Worm (Caenorhabditis elegans) whole organism, L4 larva: ENCODE measurements around the gene smvt-1.

Experiments used
- D1046.2 ChIP-seq: fragments of 200-800 bp; sonication (Bioruptor generic); IDR thresholded peaks from 2 replicates; pipeline ENCODE4 v1.3.6; 2022; ENCODE audit warnings: missing genetic modification characterization, missing compliant biosample characterization
- F49E8.2 ChIP-seq: sonication (generic microtip); optimal IDR thresholded peaks from 2 replicates; lab custom pipeline; 2016; ENCODE audit warnings: missing compliant biosample characterization, mild to moderate bottlenecking, missing genetic modification characterization, borderline replicate concordance
- T26A8.4 ChIP-seq: fragments of 200-800 bp; sonication (Bioruptor generic); IDR thresholded peaks from 2 replicates; pipeline ENCODE4 v1.3.6; 2022; ENCODE audit warnings: missing genetic modification characterization, missing compliant biosample characterization
- Y75B8A.6 ChIP-seq: fragments of 200-800 bp; sonication (Bioruptor generic); IDR thresholded peaks from 2 replicates; pipeline ENCODE4 v1.3.6; 2022; ENCODE audit warnings: missing genetic modification reagents, missing genetic modification characterization, missing compliant biosample characterization
- ZK546.5 ChIP-seq, 2 experiments: sonication (generic microtip); optimal IDR thresholded peaks; 2 replicates each; lab custom pipeline; 2017; ENCODE audit warnings: missing biosample characterization in 2 of 2, missing genetic modification characterization in 2 of 2
- ama-1 ChIP-seq: fragments of 150-350 bp; optimal IDR thresholded peaks from 2 replicates; lab custom pipeline; 2014; ENCODE audit warnings: inconsistent platforms, mixed read lengths
- arid-1 ChIP-seq: fragments of 200-800 bp; sonication (Bioruptor generic); conservative IDR thresholded peaks from 2 replicates; pipeline ENCODE4 v1.3.6; 2022; ENCODE audit warnings: missing genetic modification reagents, missing genetic modification characterization, missing compliant biosample characterization
- attf-4 ChIP-seq: sonication (generic microtip); optimal IDR thresholded peaks from 3 replicates; lab custom pipeline; 2017; ENCODE audit warnings: missing biosample characterization, missing genetic modification characterization
- ceh-20 ChIP-seq: fragments of 200-800 bp; sonication (Bioruptor generic); IDR thresholded peaks from 2 replicates; pipeline ENCODE4 v1.3.6; 2022; ENCODE audit warnings: missing genetic modification reagents, missing genetic modification characterization, missing compliant biosample characterization
- ceh-28 ChIP-seq: fragments of 150-350 bp; optimal IDR thresholded peaks from 2 replicates; lab custom pipeline; 2014; ENCODE audit warnings: missing biosample characterization, missing genetic modification reagents, missing genetic modification characterization
- ceh-32 ChIP-seq: sonication (generic microtip); optimal IDR thresholded peaks from 2 replicates; lab custom pipeline; 2016; ENCODE audit warnings: mild to moderate bottlenecking, missing genetic modification characterization, missing compliant biosample characterization; ENCODE audit not compliant: poor library complexity
- ceh-82 ChIP-seq: sonication (generic microtip); optimal IDR thresholded peaks from 2 replicates; lab custom pipeline; 2017; ENCODE audit warnings: missing biosample characterization, missing genetic modification characterization
- ces-1 ChIP-seq: fragments of 150-350 bp; sonication (generic microtip); optimal IDR thresholded peaks from 4 replicates; lab custom pipeline; 2014; ENCODE audit warnings: missing biosample characterization, missing genetic modification reagents, missing genetic modification characterization
- cey-2 ChIP-seq: sonication (generic microtip); optimal IDR thresholded peaks from 3 replicates; lab custom pipeline; 2017; ENCODE audit warnings: missing genetic modification characterization, mild to moderate bottlenecking, missing compliant biosample characterization, antibody characterized with exemption, borderline replicate concordance; ENCODE audit not compliant: insufficient read depth
- ctbp-1 ChIP-seq: fragments of 200-800 bp; sonication (Bioruptor generic); IDR thresholded peaks from 2 replicates; pipeline ENCODE4 v1.3.6; 2022; ENCODE audit warnings: missing genetic modification reagents, missing genetic modification characterization, missing compliant biosample characterization
- daf-12 ChIP-seq: fragments of 150-350 bp; optimal IDR thresholded peaks from 2 replicates; lab custom pipeline; 2014; ENCODE audit warnings: missing biosample characterization, missing genetic modification reagents, missing genetic modification characterization
- daf-19 ChIP-seq: fragments of 200-800 bp; sonication (Bioruptor generic); conservative IDR thresholded peaks from 2 replicates; pipeline ENCODE4 v1.3.6; 2022; ENCODE audit warnings: missing genetic modification characterization, missing compliant biosample characterization
- duxl-1 ChIP-seq: sonication (generic microtip); optimal IDR thresholded peaks from 2 replicates; lab custom pipeline; 2016; ENCODE audit warnings: mild to moderate bottlenecking, missing genetic modification characterization, moderate library complexity, missing compliant biosample characterization; ENCODE audit not compliant: poor library complexity
- dve-1 ChIP-seq: sonication (generic microtip); optimal IDR thresholded peaks from 2 replicates; lab custom pipeline; 2017; ENCODE audit warnings: antibody characterized with exemption, mild to moderate bottlenecking, missing genetic modification characterization, missing compliant biosample characterization; ENCODE audit not compliant: insufficient read depth
- egl-27 ChIP-seq: sonication (generic microtip); optimal IDR thresholded peaks from 3 replicates; lab custom pipeline; 2017; ENCODE audit warnings: missing biosample characterization, missing genetic modification reagents, missing genetic modification characterization
- egl-43 ChIP-seq: fragments of 200-800 bp; sonication (Bioruptor generic); IDR thresholded peaks from 2 replicates; pipeline ENCODE4 v1.3.6; 2022; ENCODE audit warnings: missing genetic modification reagents, missing genetic modification characterization, missing compliant biosample characterization
- fos-1 ChIP-seq: fragments of 150-350 bp; optimal IDR thresholded peaks from 2 replicates; lab custom pipeline; 2014; ENCODE audit warnings: missing biosample characterization, missing genetic modification characterization
- hif-1 ChIP-seq, 2 experiments: sonication (generic microtip); optimal IDR thresholded peaks; 2 replicates each; lab custom pipeline; 2016 to 2017; ENCODE audit warnings: missing compliant biosample characterization in 2 of 2, missing genetic modification characterization in 2 of 2, missing genetic modification reagents in 2 of 2, missing genotype in 2 of 2, mild to moderate bottlenecking in 1 of 2
- hlh-30 ChIP-seq: sonication (generic microtip); optimal IDR thresholded peaks from 2 replicates; lab custom pipeline; 2017; ENCODE audit warnings: antibody characterized with exemption, mild to moderate bottlenecking, missing genetic modification characterization, missing compliant biosample characterization; ENCODE audit not compliant: insufficient read depth
- jun-1 ChIP-seq: fragments of 150-350 bp; optimal IDR thresholded peaks from 2 replicates; lab custom pipeline; 2014; ENCODE audit warnings: missing biosample characterization, missing genetic modification reagents, missing genetic modification characterization
- lim-7 ChIP-seq: fragments of 200-800 bp; sonication (Bioruptor generic); IDR thresholded peaks from 2 replicates; pipeline ENCODE4 v1.3.6; 2022; ENCODE audit warnings: missing genetic modification characterization, missing compliant biosample characterization
- lin-1 ChIP-seq: fragments of 200-800 bp; sonication (Bioruptor generic); IDR thresholded peaks from 2 replicates; pipeline ENCODE4 v1.3.6; 2022; ENCODE audit warnings: missing genetic modification reagents, missing genetic modification characterization, missing compliant biosample characterization
- lin-38 ChIP-seq: fragments of 200-800 bp; sonication (Bioruptor generic); IDR thresholded peaks from 2 replicates; pipeline ENCODE4 v1.3.6; 2022; ENCODE audit warnings: missing genetic modification reagents, missing genetic modification characterization, missing compliant biosample characterization
- lin-39 ChIP-seq: fragments of 150-350 bp; optimal IDR thresholded peaks from 2 replicates; lab custom pipeline; 2014; ENCODE audit warnings: missing biosample characterization, missing genetic modification reagents, missing genetic modification characterization
- lsy-2 ChIP-seq, 2 experiments: fragments of 150-350 bp in 1 of 2; sonication (generic microtip) in 1 of 2; optimal IDR thresholded peaks; 2 replicates each; lab custom pipeline; 2014 to 2017; ENCODE audit warnings: missing biosample characterization in 2 of 2, missing genetic modification characterization in 2 of 2
- mdt-29 ChIP-seq: fragments of 200-800 bp; sonication (Bioruptor generic); IDR thresholded peaks from 2 replicates; pipeline ENCODE4 v1.3.6; 2022; ENCODE audit warnings: missing genetic modification reagents, missing genetic modification characterization, missing compliant biosample characterization
- mep-1 ChIP-seq: fragments of 150-350 bp; sonication (generic microtip); optimal IDR thresholded peaks from 3 replicates; lab custom pipeline; 2014; ENCODE audit warnings: missing biosample characterization, missing genetic modification characterization
- mes-2 ChIP-seq: sonication (generic microtip); optimal IDR thresholded peaks from 2 replicates; lab custom pipeline; 2016; ENCODE audit warnings: missing genotype, mild to moderate bottlenecking, missing genetic modification characterization, missing compliant biosample characterization; ENCODE audit not compliant: poor library complexity, severe bottlenecking
- mxl-3 ChIP-seq: fragments of 200-800 bp; sonication (Bioruptor generic); optimal IDR thresholded peaks from 2 replicates; lab custom pipeline; 2018; ENCODE audit warnings: mild to moderate bottlenecking, missing genetic modification characterization, missing compliant biosample characterization
- nhr-102 ChIP-seq: sonication (generic microtip); optimal IDR thresholded peaks from 2 replicates; lab custom pipeline; 2016; ENCODE audit warnings: mild to moderate bottlenecking, missing genetic modification characterization, moderate library complexity, missing compliant biosample characterization
- nhr-111 ChIP-seq: fragments of 200-800 bp; sonication (Bioruptor generic); optimal IDR thresholded peaks from 2 replicates; lab custom pipeline; 2018; ENCODE audit warnings: mild to moderate bottlenecking, missing genetic modification characterization, missing compliant biosample characterization
- nhr-237 ChIP-seq: sonication (generic microtip); optimal IDR thresholded peaks from 2 replicates; lab custom pipeline; 2017; ENCODE audit warnings: missing biosample characterization, missing genetic modification characterization
- nhr-77 ChIP-seq: fragments of 150-350 bp; optimal IDR thresholded peaks from 2 replicates; lab custom pipeline; 2014; ENCODE audit warnings: missing biosample characterization, missing genetic modification characterization
- rbr-2 ChIP-seq: sonication (generic microtip); optimal IDR thresholded peaks from 2 replicates; lab custom pipeline; 2016; ENCODE audit warnings: missing genotype, missing genetic modification characterization, missing compliant biosample characterization
- saeg-2 ChIP-seq: fragments of 200-800 bp; sonication (Bioruptor generic); IDR thresholded peaks from 2 replicates; pipeline ENCODE4 v1.3.6; 2022; ENCODE audit warnings: missing genetic modification reagents, missing genetic modification characterization, missing compliant biosample characterization
- snpc-1.2 ChIP-seq: fragments of 200-800 bp; sonication (Bioruptor generic); IDR thresholded peaks from 2 replicates; pipeline ENCODE4 v1.3.6; 2022; ENCODE audit warnings: missing genetic modification reagents, missing genetic modification characterization, missing compliant biosample characterization
- spr-3 ChIP-seq: fragments of 200-800 bp; sonication (Bioruptor generic); optimal IDR thresholded peaks from 2 replicates; lab custom pipeline; 2018; ENCODE audit warnings: mild to moderate bottlenecking, missing genetic modification characterization, missing compliant biosample characterization
- tra-1 ChIP-seq: fragments of 200-800 bp; sonication (Bioruptor generic); IDR thresholded peaks from 2 replicates; pipeline ENCODE4 v1.3.6; 2022; ENCODE audit warnings: missing genetic modification reagents, missing genetic modification characterization, missing compliant biosample characterization
- unc-39 ChIP-seq: sonication (generic microtip); optimal IDR thresholded peaks from 2 replicates; lab custom pipeline; 2017; ENCODE audit warnings: missing biosample characterization, missing genetic modification characterization
- unc-62 ChIP-seq, 3 experiments: fragments of 150-350 bp in 1 of 3; sonication (generic microtip); optimal IDR thresholded peaks in 2 of 3; peaks in 1 of 3; 1 replicate in 1 of 3; 2 replicates in 2 of 3; lab custom pipeline; 2014 to 2017; ENCODE audit warnings: missing biosample characterization in 3 of 3, missing genetic modification characterization in 3 of 3, missing genetic modification reagents in 3 of 3, missing genotype in 1 of 3
- vab-7 ChIP-seq: fragments of 200-800 bp; sonication (Bioruptor generic); IDR thresholded peaks from 2 replicates; pipeline ENCODE4 v1.3.6; 2022; ENCODE audit warnings: missing genetic modification reagents, missing genetic modification characterization, missing compliant biosample characterization
- zag-1 ChIP-seq: fragments of 150-350 bp; optimal IDR thresholded peaks from 2 replicates; lab custom pipeline; 2014; ENCODE audit warnings: missing biosample characterization, missing genetic modification characterization
- zfp-3 ChIP-seq: fragments of 200-800 bp; sonication (Bioruptor generic); conservative IDR thresholded peaks from 2 replicates; pipeline ENCODE4 v1.3.6; 2022; ENCODE audit warnings: missing genetic modification reagents, missing genetic modification characterization, missing compliant biosample characterization
- ztf-11 ChIP-seq: fragments of 150-350 bp; optimal IDR thresholded peaks from 2 replicates; lab custom pipeline; 2014; ENCODE audit warnings: missing biosample characterization, missing genetic modification characterization
- ztf-7 ChIP-seq: fragments of 150-350 bp; optimal IDR thresholded peaks from 2 replicates; lab custom pipeline; 2014; ENCODE audit warnings: missing biosample characterization, missing genetic modification characterization

smvt-1 gene

DNA sequence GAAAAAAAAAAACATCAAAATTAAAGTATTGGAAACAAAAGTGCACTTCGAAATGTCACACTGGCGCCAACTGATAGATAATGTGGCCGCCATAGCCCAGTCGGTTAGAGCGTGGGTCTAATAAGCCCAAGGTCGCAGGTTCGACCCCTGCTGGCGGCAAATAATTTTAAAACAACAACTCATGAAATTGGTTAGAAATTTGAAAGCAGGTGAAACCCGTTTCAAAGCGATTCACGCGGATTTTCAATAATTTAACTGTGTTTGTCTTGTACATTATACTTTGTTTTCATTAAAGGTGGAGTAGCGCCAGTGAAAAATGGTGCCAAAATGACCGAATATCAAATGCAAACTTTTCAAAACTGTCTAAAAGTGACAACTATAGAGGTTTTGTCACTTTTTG lies 17.5 kb downstream of the smvt-1 start (continued):
- no peak for TF ChIP-seq daf-12 (tag; lab: Kevin White, UChicago)
- no peak for TF ChIP-seq lin-39 (tag; lab: Kevin White, UChicago)
- TF ChIP-seq snpc-1.2 (GFP tag; lab: Robert Waterston, UW) = peak; percentile 81
- no peak for TF ChIP-seq ceh-28 (tag; lab: Kevin White, UChicago)
- no peak for TF ChIP-seq fos-1
- no peak for TF ChIP-seq cey-2
- no peak for TF ChIP-seq ceh-32 (tag; lab: Kevin White, UChicago)
- no peak for TF ChIP-seq unc-39 (tag; lab: Kevin White, UChicago)
- TF ChIP-seq jun-1 (tag; lab: Kevin White, UChicago) = no peak
- TF ChIP-seq ztf-7 (tag; lab: Kevin White, UChicago) = no peak
- peak; percentile 16 for TF ChIP-seq rbr-2 (tag; lab: Kevin White, UChicago)
- TF ChIP-seq ctbp-1 (GFP tag; lab: Robert Waterston, UW) = peak; percentile 70
- TF ChIP-seq zfp-3 (GFP tag; lab: Robert Waterston, UW) = no peak
- peak; percentile 73 for TF ChIP-seq mdt-29 (GFP tag; lab: Robert Waterston, UW)
- no peak for TF ChIP-seq ceh-82 (tag; lab: Kevin White, UChicago)
- TF ChIP-seq Y75B8A.6 (GFP tag; lab: Robert Waterston, UW) = no peak
- TF ChIP-seq attf-4 = no peak
- no peak for TF ChIP-seq zag-1 (tag; lab: Kevin White, UChicago)
- peak; percentile 75 for TF ChIP-seq arid-1 (GFP tag; lab: Robert Waterston, UW)
- TF ChIP-seq lin-38 (GFP tag; lab: Robert Waterston, UW) = peak; percentile 63
- TF ChIP-seq F49E8.2 (tag; lab: Kevin White, UChicago) = peak; percentile 22
- no peak for TF ChIP-seq mxl-3
- peak; percentile 43; the same call in 1 of the 2 replicates for TF ChIP-seq lin-1 (GFP tag; lab: Robert Waterston, UW)
- no peak for TF ChIP-seq hif-1 (tag; optimal IDR thresholded peaks at IDR 0.05; lab: Kevin White, UChicago)
- no peak for TF ChIP-seq ceh-20 (GFP tag; lab: Robert Waterston, UW)
- TF ChIP-seq nhr-77 (tag; lab: Kevin White, UChicago) = no peak
- TF ChIP-seq egl-27 (tag; lab: Kevin White, UChicago) = no peak
- peak; percentile 34 for TF ChIP-seq nhr-111 (GFP tag; lab: Kevin White, UChicago)
- TF ChIP-seq spr-3 (GFP tag; lab: Kevin White, UChicago) = peak; percentile 9
- peak; percentile 83 for TF ChIP-seq egl-43
- no peak for TF ChIP-seq ama-1 (lab: Kevin White, UChicago)
- peak; percentile 46 for TF ChIP-seq hlh-30 (tag; lab: Kevin White, UChicago)
- peak; percentile 60 for TF ChIP-seq dve-1
- TF ChIP-seq daf-19 = peak; percentile 80
- TF ChIP-seq nhr-102 (tag; lab: Kevin White, UChicago) = peak; percentile 70
- no peak for TF ChIP-seq nhr-237 (tag; lab: Kevin White, UChicago)
- TF ChIP-seq vab-7 (GFP tag; lab: Robert Waterston, UW) = peak; percentile 77
- TF ChIP-seq unc-62 (GFP tag; optimal IDR thresholded peaks at IDR 0.05 in 1 of 2; lab: Kevin White, UChicago) = peak in 1 of 2 experiments; percentile 11
- no peak for TF ChIP-seq unc-62 (tag; optimal IDR thresholded peaks at IDR 0.05; lab: Kevin White, UChicago)
- TF ChIP-seq T26A8.4 = 0 out of 2 replicates have a peak, but pooled peaks have one; percentile 34
- peak; percentile 65 for TF ChIP-seq duxl-1 (tag; lab: Kevin White, UChicago)
- TF ChIP-seq lsy-2 (tag; optimal IDR thresholded peaks at IDR 0.05; lab: Kevin White, UChicago) = peak in 1 of 2 experiments; percentile 53
- peak; percentile 59 for TF ChIP-seq mes-2 (tag; lab: Kevin White, UChicago)
- TF ChIP-seq ZK546.5 (tag; optimal IDR thresholded peaks at IDR 0.05; lab: Kevin White, UChicago) = no peak
- no peak for TF ChIP-seq saeg-2 (GFP tag; lab: Robert Waterston, UW)
- TF ChIP-seq tra-1 (GFP tag; lab: Robert Waterston, UW) = peak; percentile 71
- TF ChIP-seq lim-7 (GFP tag; lab: Robert Waterston, UW) = peak; percentile 81
- peak; percentile 69; the same call in 1 of the 2 replicates for TF ChIP-seq D1046.2 (GFP tag; lab: Robert Waterston, UW)
- no peak for TF ChIP-seq ztf-11
- no peak for TF ChIP-seq mep-1
- no peak for TF ChIP-seq ces-1 (GFP tag; lab: Kevin White, UChicago)
